Fruit fly (Drosophila melanogaster) whole organism, embryonic: ENCODE results near the gene CG31050.

Experiments
- BEAF-32 ChIP-seq: fragments of 200-800 bp; sonication (Bioruptor generic); optimal IDR thresholded peaks from 3 replicates; lab custom pipeline; 2017; ENCODE audit warnings: missing biosample characterization, missing genetic modification characterization, mild to moderate bottlenecking, moderate library complexity, missing genetic modification reagents
- CG10274 ChIP-seq: fragments of 200-800 bp; sonication (Bioruptor generic); optimal IDR thresholded peaks from 3 replicates; lab custom pipeline; 2017; ENCODE audit warnings: missing biosample characterization, mild to moderate bottlenecking, missing genetic modification characterization
- CG13296 ChIP-seq: fragments of 200-800 bp; sonication (Bioruptor generic); optimal IDR thresholded peaks from 3 replicates; lab custom pipeline; 2018; ENCODE audit warnings: missing biosample characterization, mild to moderate bottlenecking, missing genetic modification characterization
- CG13424 ChIP-seq: fragments of 200-800 bp; sonication (Bioruptor generic); optimal IDR thresholded peaks from 2 replicates; lab custom pipeline; 2019; ENCODE audit warnings: missing biosample characterization, mild to moderate bottlenecking, missing genetic modification characterization, moderate library complexity
- CG14710 ChIP-seq: fragments of 200-800 bp; sonication (Bioruptor generic); optimal IDR thresholded peaks from 3 replicates; lab custom pipeline; 2019; ENCODE audit warnings: missing biosample characterization, mild to moderate bottlenecking, missing genetic modification characterization, moderate library complexity
- CG15011 ChIP-seq: fragments of 200-800 bp; sonication (Bioruptor generic); optimal IDR thresholded peaks from 3 replicates; lab custom pipeline; 2018; ENCODE audit warnings: missing biosample characterization, mild to moderate bottlenecking, missing genetic modification characterization
- CG15479 ChIP-seq: fragments of 200-800 bp; sonication (Bioruptor generic); optimal IDR thresholded peaks from 3 replicates; lab custom pipeline; 2019; ENCODE audit warnings: missing biosample characterization, mild to moderate bottlenecking, missing genetic modification characterization, moderate library complexity
- CG17612 ChIP-seq: fragments of 200-800 bp; sonication (Bioruptor generic); IDR thresholded peaks from 2 replicates; pipeline ENCODE4 v1.3.6; 2022; ENCODE audit warnings: missing biosample characterization, missing genetic modification characterization
- CG1792 ChIP-seq: fragments of 200-800 bp; sonication (Bioruptor generic); optimal IDR thresholded peaks from 2 replicates; lab custom pipeline; 2016; ENCODE audit warnings: missing biosample characterization, missing genetic modification characterization
- CG30020 ChIP-seq: fragments of 200-800 bp; optimal IDR thresholded peaks from 2 replicates; lab custom pipeline; 2019; ENCODE audit warnings: missing biosample characterization, mild to moderate bottlenecking, missing genetic modification characterization, moderate library complexity
- CG34376 ChIP-seq: fragments of 200-800 bp; sonication (Bioruptor generic); optimal IDR thresholded peaks from 2 replicates; lab custom pipeline; 2018; ENCODE audit warnings: missing biosample characterization, mild to moderate bottlenecking, missing genetic modification characterization
- CG3726 ChIP-seq: fragments of 200-800 bp; sonication (Bioruptor generic); IDR thresholded peaks from 3 replicates; pipeline ENCODE4, ENCODE4 v1.3.6; 2022; ENCODE audit warnings: missing biosample characterization, missing genetic modification characterization
- CG3995 ChIP-seq: fragments of 200-800 bp; sonication (Bioruptor generic); optimal IDR thresholded peaks from 3 replicates; lab custom pipeline; 2016; ENCODE audit warnings: missing biosample characterization, missing genetic modification characterization
- CG4360 ChIP-seq: fragments of 200-800 bp; sonication (Bioruptor generic); IDR thresholded peaks from 2 replicates; pipeline ENCODE4 v1.3.6; 2022; ENCODE audit warnings: missing biosample characterization, missing genetic modification characterization
- CG8359 ChIP-seq: fragments of 200-800 bp; sonication (Bioruptor generic); optimal IDR thresholded peaks from 2 replicates; lab custom pipeline; 2017; ENCODE audit warnings: missing biosample characterization, mild to moderate bottlenecking, missing genetic modification characterization, borderline replicate concordance
- CG8944 ChIP-seq: fragments of 200-800 bp; sonication (Bioruptor generic); optimal IDR thresholded peaks from 3 replicates; lab custom pipeline; 2016; ENCODE audit warnings: missing biosample characterization, missing genetic modification characterization
- CG9437 ChIP-seq: fragments of 200-800 bp; sonication (Bioruptor generic); optimal IDR thresholded peaks from 2 replicates; lab custom pipeline; 2018; ENCODE audit warnings: missing biosample characterization, mild to moderate bottlenecking, missing genetic modification characterization
- CG9797 ChIP-seq: fragments of 200-800 bp; sonication (Bioruptor generic); optimal IDR thresholded peaks from 3 replicates; lab custom pipeline; 2018; ENCODE audit warnings: missing biosample characterization, mild to moderate bottlenecking, missing genetic modification characterization
- Ets65A ChIP-seq: fragments of 200-800 bp; sonication (Bioruptor generic); peaks from one replicate; lab custom pipeline; 2016; ENCODE audit warnings: missing biosample characterization, missing genetic modification characterization
- Hmx ChIP-seq: fragments of 200-800 bp; sonication (Bioruptor generic); optimal IDR thresholded peaks from 2 replicates; lab custom pipeline; 2016; ENCODE audit warnings: missing biosample characterization, missing genetic modification characterization
- Med ChIP-seq: fragments of 200-800 bp; sonication (Bioruptor generic); peaks from one replicate; lab custom pipeline; 2016; ENCODE audit warnings: missing biosample characterization, missing genetic modification characterization, mild to moderate bottlenecking, inconsistent platforms, moderate library complexity
- PHDP ChIP-seq: fragments of 200-800 bp; sonication (Bioruptor generic); optimal IDR thresholded peaks from 3 replicates; lab custom pipeline; 2018; ENCODE audit warnings: missing biosample characterization, mild to moderate bottlenecking, missing genetic modification characterization, moderate library complexity
- Sry-δ ChIP-seq: fragments of 200-800 bp; sonication (Bioruptor generic); optimal IDR thresholded peaks from 2 replicates; lab custom pipeline; 2016; ENCODE audit warnings: missing biosample characterization, missing genetic modification characterization
- Ssrp ChIP-seq: fragments of 200-800 bp; sonication (Bioruptor generic); optimal IDR thresholded peaks from 2 replicates; lab custom pipeline; 2018; ENCODE audit warnings: missing biosample characterization, mild to moderate bottlenecking, missing genetic modification characterization, moderate library complexity
- Xbp1 ChIP-seq: fragments of 200-800 bp; sonication (Bioruptor generic); optimal IDR thresholded peaks from 3 replicates; lab custom pipeline; 2016; ENCODE audit warnings: missing biosample characterization, mild to moderate bottlenecking, missing genetic modification characterization
- YL-1 ChIP-seq: fragments of 200-800 bp; sonication (Bioruptor generic); optimal IDR thresholded peaks from 3 replicates; lab custom pipeline; 2017; ENCODE audit warnings: missing biosample characterization, mild to moderate bottlenecking, missing genetic modification characterization
- amos ChIP-seq: fragments of 200-800 bp; sonication (Bioruptor generic); IDR thresholded peaks from 2 replicates; pipeline ENCODE4 v1.3.6; 2022; ENCODE audit warnings: missing biosample characterization, missing genetic modification characterization; ENCODE audit not compliant: partially characterized antibody
- crc ChIP-seq: fragments of 200-800 bp; sonication (Bioruptor generic); optimal IDR thresholded peaks from 2 replicates; lab custom pipeline; 2016; ENCODE audit warnings: missing biosample characterization, missing genetic modification characterization
- dati ChIP-seq: fragments of 200-800 bp; sonication (Bioruptor generic); IDR thresholded peaks from 2 replicates; pipeline ENCODE4 v1.3.6; 2022; ENCODE audit warnings: missing biosample characterization, missing genetic modification characterization
- dimm ChIP-seq: fragments of 200-800 bp; sonication (Bioruptor generic); IDR thresholded peaks from 2 replicates; pipeline ENCODE4 v1.3.6; 2022; ENCODE audit warnings: missing biosample characterization, missing genetic modification characterization
- ems ChIP-seq: fragments of 200-800 bp; sonication (Bioruptor generic); optimal IDR thresholded peaks from 3 replicates; lab custom pipeline; 2016; ENCODE audit warnings: missing biosample characterization, missing genetic modification characterization
- exex ChIP-seq: fragments of 200-800 bp; sonication (Bioruptor generic); optimal IDR thresholded peaks from 4 replicates; lab custom pipeline; 2018; ENCODE audit warnings: missing biosample characterization, mild to moderate bottlenecking, missing genetic modification characterization, moderate library complexity
- ftz-f1 ChIP-seq: fragments of 200-800 bp; sonication (Bioruptor generic); optimal IDR thresholded peaks from 2 replicates; lab custom pipeline; 2016; ENCODE audit warnings: missing biosample characterization, missing genetic modification characterization
- gce ChIP-seq: fragments of 200-800 bp; sonication (Bioruptor generic); IDR thresholded peaks from 3 replicates; pipeline ENCODE4 v1.3.6; 2022; ENCODE audit warnings: missing biosample characterization, missing genetic modification characterization
- gcm2 ChIP-seq: fragments of 200-800 bp; sonication (Bioruptor generic); optimal IDR thresholded peaks from 2 replicates; lab custom pipeline; 2016; ENCODE audit warnings: missing biosample characterization, missing genetic modification characterization
- gfzf ChIP-seq: fragments of 200-800 bp; sonication (Bioruptor generic); optimal IDR thresholded peaks from 2 replicates; lab custom pipeline; 2016; ENCODE audit warnings: missing biosample characterization, mild to moderate bottlenecking, missing genetic modification characterization, moderate library complexity
- mirr ChIP-seq: fragments of 200-800 bp; sonication (Bioruptor generic); optimal IDR thresholded peaks from 3 replicates; lab custom pipeline; 2018; ENCODE audit warnings: missing biosample characterization, mild to moderate bottlenecking, missing genetic modification characterization
- nerfin-1 ChIP-seq: fragments of 200-800 bp; sonication (Bioruptor generic); optimal IDR thresholded peaks from 3 replicates; lab custom pipeline; 2019; ENCODE audit warnings: missing biosample characterization, mild to moderate bottlenecking, missing genetic modification characterization, moderate library complexity
- nmo ChIP-seq: fragments of 200-800 bp; sonication (Bioruptor generic); optimal IDR thresholded peaks from 2 replicates; lab custom pipeline; 2018; ENCODE audit warnings: missing biosample characterization, mild to moderate bottlenecking, missing genetic modification characterization, moderate library complexity
- psq ChIP-seq: fragments of 200-800 bp; sonication (Bioruptor generic); optimal IDR thresholded peaks from 2 replicates; lab custom pipeline; 2017; ENCODE audit warnings: missing biosample characterization, missing genetic modification characterization
- sens ChIP-seq: fragments of 200-800 bp; sonication (Bioruptor generic); peaks from one replicate; lab custom pipeline; 2016; ENCODE audit warnings: missing biosample characterization, missing genetic modification characterization
- trem ChIP-seq: fragments of 200-800 bp; optimal IDR thresholded peaks from 3 replicates; lab custom pipeline; 2019; ENCODE audit warnings: missing biosample characterization, mild to moderate bottlenecking, missing genetic modification characterization, moderate library complexity
- ttk ChIP-seq: fragments of 200-800 bp; sonication (Bioruptor generic); IDR thresholded peaks from 2 replicates; pipeline ENCODE4 v2.1.2; 2022; ENCODE audit warnings: missing biosample characterization, missing genetic modification characterization
- vvl ChIP-seq: fragments of 200-800 bp; sonication (Bioruptor generic); IDR thresholded peaks from 2 replicates; pipeline ENCODE4 v1.3.6; 2022; ENCODE audit warnings: missing biosample characterization, missing genetic modification characterization
- zf30C ChIP-seq: fragments of 200-800 bp; sonication (Bioruptor generic); optimal IDR thresholded peaks from 3 replicates; lab custom pipeline; 2018; ENCODE audit warnings: missing biosample characterization, mild to moderate bottlenecking, missing genetic modification characterization
- zfh1 ChIP-seq: fragments of 200-800 bp; sonication (Bioruptor generic); IDR thresholded peaks from 3 replicates; pipeline ENCODE4 v1.3.6; 2022; ENCODE audit warnings: missing biosample characterization, missing genetic modification characterization

Gene CG31050

DNA sequence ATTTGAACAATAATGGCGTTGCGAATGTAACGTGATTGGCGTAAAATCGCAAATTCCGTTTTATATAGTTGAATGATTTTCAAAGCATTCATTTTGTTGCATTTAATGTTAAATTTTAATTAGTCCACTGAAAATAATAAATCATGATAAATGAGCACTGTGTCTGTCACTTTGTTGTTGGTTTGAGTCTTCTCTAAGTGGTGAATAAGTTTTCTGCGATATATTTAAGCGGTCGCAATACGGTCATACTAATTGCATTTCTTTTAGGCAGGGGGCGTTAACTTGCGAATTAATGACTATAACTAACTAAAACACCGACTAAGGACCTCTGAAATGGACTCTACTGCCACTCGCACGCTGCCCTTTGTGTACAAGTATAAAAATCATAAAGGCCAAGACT, 44.4 kb downstream of the CG31050 start, which contains the start of gene CG9986 (continued):
- TF ChIP-seq CG3726 (GFP tag; lab: Robert Waterston, UW) (no peak), amos (GFP tag; lab: Robert Waterston, UW) (peak; percentile 31; the same call in 1 of the 2 replicates), PHDP (no peak), gfzf (GFP tag; lab: Kevin White, UChicago) (peak; percentile 90), ftz-f1 (GFP tag; lab: Kevin White, UChicago) (no peak), Sry-δ (GFP tag; lab: Kevin White, UChicago) (peak; percentile 19), CG15011 (GFP tag; lab: Kevin White, UChicago) (no peak), Ssrp (tag; lab: Kevin White, UChicago) (no peak), nerfin-1 (tag; lab: Kevin White, UChicago) (no peak), Ets65A (GFP tag; lab: Kevin White, UChicago) (no peak), CG13296 (no peak), CG30020 (tag; lab: Kevin White, UChicago) (no peak), vvl (GFP tag; lab: Robert Waterston, UW) (no peak), CG4360 (GFP tag; lab: Robert Waterston, UW) (peak; percentile 49; the same call in 1 of the 2 replicates), CG17612 (GFP tag; lab: Robert Waterston, UW) (no peak), CG9797 (peak; percentile 55), Hmx (GFP tag; lab: Kevin White, UChicago) (no peak), CG13424 (tag; lab: Kevin White, UChicago) (no peak), YL-1 (peak; percentile 86), CG10274 (GFP tag; lab: Kevin White, UChicago) (no peak), psq (GFP tag; lab: Kevin White, UChicago) (no peak), Xbp1 (no peak), zfh1 (GFP tag; lab: Robert Waterston, UW) (no peak), CG8944 (no peak), gce (GFP tag; lab: Robert Waterston, UW) (no peak), CG15479 (GFP tag; lab: Kevin White, UChicago) (no peak), Med (GFP tag; lab: Kevin White, UChicago) (peak; percentile 64), CG1792 (no peak), CG14710 (tag; lab: Kevin White, UChicago) (peak; percentile 32), CG3995 (GFP tag; lab: Kevin White, UChicago) (peak; percentile 96), nmo (peak; percentile 31), trem (tag; lab: Kevin White, UChicago) (peak; percentile 18), zf30C (GFP tag; lab: Kevin White, UChicago) (peak; percentile 88), ttk (GFP tag; lab: Robert Waterston, UW) (no peak), CG8359 (GFP tag; lab: Kevin White, UChicago) (no peak), gcm2 (GFP tag; lab: Kevin White, UChicago) (no peak), BEAF-32 (GFP tag; lab: Kevin White, UChicago) (peak; percentile 51)

DNA sequence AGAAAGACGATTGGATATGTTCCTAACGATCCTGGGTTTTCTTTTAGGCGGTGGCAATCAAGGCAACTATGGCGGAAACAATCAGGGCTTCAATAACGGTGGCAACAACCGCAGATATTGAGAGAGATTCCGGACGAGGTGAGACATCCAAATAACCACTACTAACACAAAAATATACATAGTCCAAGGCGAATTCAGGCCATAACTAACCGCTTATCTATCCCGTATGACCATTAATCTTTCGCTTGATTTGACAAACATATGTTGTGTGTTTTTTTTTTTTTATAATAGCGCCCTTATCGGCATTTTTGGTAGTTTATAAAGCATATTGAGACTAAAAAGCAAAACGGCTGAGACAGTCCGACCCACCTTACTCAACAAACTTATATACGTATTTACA, 46.7 kb downstream of the CG31050 start:
- no peak for TF ChIP-seq dimm (GFP tag; lab: Robert Waterston, UW)
- TF ChIP-seq sens (GFP tag; lab: Kevin White, UChicago), result peak; percentile 8
- TF ChIP-seq CG34376 (GFP tag; lab: Kevin White, UChicago), result peak; percentile 77
- TF ChIP-seq CG9437, result no peak
- TF ChIP-seq ems (GFP tag; lab: Kevin White, UChicago), result no peak
- TF ChIP-seq dati, result no peak
- peak; percentile 53 for TF ChIP-seq mirr (GFP tag; lab: Kevin White, UChicago)
- peak; percentile 67 for TF ChIP-seq exex (tag; lab: Kevin White, UChicago)
- TF ChIP-seq crc (GFP tag; lab: Kevin White, UChicago), result no peak
